Worm (Caenorhabditis elegans) whole organism, late embryonic: ENCODE data around the gene nhr-84.

ENCODE experiments used
- C08G9.2 ChIP-seq: sonication (generic microtip); optimal IDR thresholded peaks from 2 replicates; lab custom pipeline; 2016; ENCODE audit warnings: mild to moderate bottlenecking, missing genetic modification characterization, moderate library complexity, missing compliant biosample characterization
- C38D4.7 ChIP-seq: fragments of 200-800 bp; sonication (Bioruptor generic); optimal IDR thresholded peaks from 2 replicates; lab custom pipeline; 2018; ENCODE audit warnings: mild to moderate bottlenecking, missing genetic modification characterization, moderate library complexity, missing compliant biosample characterization
- K09A11.1 ChIP-seq: sonication (generic microtip); optimal IDR thresholded peaks from 2 replicates; lab custom pipeline; 2017; ENCODE audit warnings: antibody characterized with exemption, mild to moderate bottlenecking, missing genetic modification characterization, missing compliant biosample characterization; ENCODE audit not compliant: insufficient read depth
- T23F11.4 ChIP-seq: fragments of 200-800 bp; sonication (Bioruptor generic); optimal IDR thresholded peaks from 2 replicates; lab custom pipeline; 2018; ENCODE audit warnings: mild to moderate bottlenecking, missing genetic modification characterization, missing compliant biosample characterization
- Y22D7AL.16 ChIP-seq: sonication (generic microtip); optimal IDR thresholded peaks from 2 replicates; lab custom pipeline; 2016; ENCODE audit warnings: missing genetic modification characterization, missing compliant biosample characterization
- ama-1 ChIP-seq: fragments of 150-350 bp; optimal IDR thresholded peaks from 2 replicates; lab custom pipeline; 2014
- ceh-18 ChIP-seq: sonication (generic microtip); optimal IDR thresholded peaks from 2 replicates; lab custom pipeline; 2016; ENCODE audit warnings: missing genetic modification characterization, missing compliant biosample characterization
- ceh-22 ChIP-seq: sonication (generic microtip); optimal IDR thresholded peaks from 2 replicates; lab custom pipeline; 2017; ENCODE audit warnings: missing biosample characterization, missing genetic modification characterization
- ceh-31 ChIP-seq: sonication (generic microtip); optimal IDR thresholded peaks from 2 replicates; lab custom pipeline; 2016; ENCODE audit warnings: missing genetic modification characterization, missing compliant biosample characterization
- ceh-34 ChIP-seq: sonication (generic microtip); optimal IDR thresholded peaks from 2 replicates; lab custom pipeline; 2016; ENCODE audit warnings: mild to moderate bottlenecking, missing genetic modification characterization, missing compliant biosample characterization
- ceh-45 ChIP-seq: fragments of 200-800 bp; sonication (Bioruptor generic); IDR thresholded peaks from 2 replicates; pipeline ENCODE4 v1.3.6; 2022; ENCODE audit warnings: missing genetic modification reagents, missing genetic modification characterization, missing compliant biosample characterization
- ceh-48 ChIP-seq: sonication (generic microtip); optimal IDR thresholded peaks from 2 replicates; lab custom pipeline; 2016; ENCODE audit warnings: missing genetic modification characterization, inconsistent platforms, missing compliant biosample characterization
- ceh-9 ChIP-seq: sonication (generic microtip); optimal IDR thresholded peaks from 2 replicates; lab custom pipeline; 2016; ENCODE audit warnings: mild to moderate bottlenecking, missing genetic modification characterization, inconsistent platforms, missing compliant biosample characterization
- dve-1 ChIP-seq: sonication (generic microtip); optimal IDR thresholded peaks from 2 replicates; lab custom pipeline; 2017; ENCODE audit warnings: antibody characterized with exemption, mild to moderate bottlenecking, missing genetic modification characterization, missing compliant biosample characterization
- elt-2 ChIP-seq: sonication (generic microtip); optimal IDR thresholded peaks from 2 replicates; lab custom pipeline; 2016; ENCODE audit warnings: missing genetic modification reagents, missing genetic modification characterization, missing compliant biosample characterization
- fax-1 ChIP-seq: sonication (generic microtip); optimal IDR thresholded peaks from 2 replicates; lab custom pipeline; 2016; ENCODE audit warnings: missing genotype, missing genetic modification characterization, missing compliant biosample characterization
- fkh-10 ChIP-seq: fragments of 150-350 bp; optimal IDR thresholded peaks from 2 replicates; lab custom pipeline; 2014; ENCODE audit warnings: missing biosample characterization, missing genetic modification reagents, missing genetic modification characterization
- hlh-13 ChIP-seq: fragments of 200-800 bp; sonication (Bioruptor generic); optimal IDR thresholded peaks from 2 replicates; lab custom pipeline; 2018; ENCODE audit warnings: mild to moderate bottlenecking, missing genetic modification characterization, missing compliant biosample characterization
- hlh-30 ChIP-seq: sonication (generic microtip); optimal IDR thresholded peaks from 2 replicates; lab custom pipeline; 2017; ENCODE audit warnings: antibody characterized with exemption, missing genetic modification characterization, missing compliant biosample characterization; ENCODE audit not compliant: insufficient read depth
- hlh-6 ChIP-seq: sonication (generic microtip); optimal IDR thresholded peaks from 2 replicates; lab custom pipeline; 2016; ENCODE audit warnings: missing genotype, missing genetic modification characterization, missing compliant biosample characterization
- lim-6 ChIP-seq: sonication (generic microtip); optimal IDR thresholded peaks from 2 replicates; lab custom pipeline; 2016; ENCODE audit warnings: missing genetic modification characterization, missing compliant biosample characterization
- madf-2 ChIP-seq: sonication (generic microtip); optimal IDR thresholded peaks from 2 replicates; lab custom pipeline; 2017; ENCODE audit warnings: missing genetic modification characterization, missing compliant biosample characterization
- mec-3 ChIP-seq: sonication (generic microtip); optimal IDR thresholded peaks from 2 replicates; lab custom pipeline; 2016; ENCODE audit warnings: borderline replicate concordance, missing genetic modification characterization, missing compliant biosample characterization
- nhr-11 ChIP-seq: fragments of 150-350 bp; optimal IDR thresholded peaks from 2 replicates; lab custom pipeline; 2014; ENCODE audit warnings: missing biosample characterization, missing genetic modification characterization
- nhr-232 ChIP-seq: sonication (generic microtip); optimal IDR thresholded peaks from 2 replicates; lab custom pipeline; 2016; ENCODE audit warnings: missing genetic modification characterization, missing compliant biosample characterization
- npax-4 ChIP-seq: sonication (generic microtip); optimal IDR thresholded peaks from 2 replicates; lab custom pipeline; 2016; ENCODE audit warnings: missing genetic modification characterization, missing compliant biosample characterization
- odd-2 ChIP-seq: sonication (generic microtip); optimal IDR thresholded peaks from 2 replicates; lab custom pipeline; 2017; ENCODE audit warnings: antibody characterized with exemption, mild to moderate bottlenecking, missing genetic modification characterization, missing compliant biosample characterization
- pag-3 ChIP-seq: sonication (generic microtip); optimal IDR thresholded peaks from 2 replicates; lab custom pipeline; 2016; ENCODE audit warnings: missing compliant biosample characterization, missing genetic modification characterization, borderline replicate concordance
- pax-1 ChIP-seq: fragments of 150-350 bp; optimal IDR thresholded peaks from 2 replicates; lab custom pipeline; 2014; ENCODE audit warnings: missing biosample characterization, missing genetic modification characterization
- pha-2 ChIP-seq: sonication (generic microtip); optimal IDR thresholded peaks from 2 replicates; lab custom pipeline; 2017; ENCODE audit warnings: mild to moderate bottlenecking, missing genetic modification characterization, missing compliant biosample characterization
- pros-1 ChIP-seq: fragments of 150-350 bp; optimal IDR thresholded peaks from 2 replicates; lab custom pipeline; 2014; ENCODE audit warnings: missing biosample characterization, missing genetic modification reagents, missing genetic modification characterization
- rnt-1 ChIP-seq: sonication (generic microtip); optimal IDR thresholded peaks from 2 replicates; lab custom pipeline; 2016; ENCODE audit warnings: missing genetic modification characterization, missing compliant biosample characterization
- sdc-2 ChIP-seq: sonication (generic microtip); optimal IDR thresholded peaks from 2 replicates; lab custom pipeline; 2016; ENCODE audit warnings: missing genotype, missing genetic modification characterization, missing compliant biosample characterization
- sox-2 ChIP-seq: fragments of 200-800 bp; sonication (Bioruptor generic); IDR thresholded peaks from 2 replicates; pipeline ENCODE4 v1.3.6; 2022; ENCODE audit warnings: missing genetic modification reagents, missing genetic modification characterization, missing compliant biosample characterization
- syd-9 ChIP-seq: sonication (generic microtip); optimal IDR thresholded peaks from 2 replicates; lab custom pipeline; 2016; ENCODE audit warnings: mild to moderate bottlenecking, missing genetic modification characterization, moderate library complexity, missing compliant biosample characterization
- tbx-7 ChIP-seq: sonication (generic microtip); optimal IDR thresholded peaks from 2 replicates; lab custom pipeline; 2016; ENCODE audit warnings: missing genotype, missing genetic modification characterization, missing compliant biosample characterization
- ttx-3 ChIP-seq: sonication (generic microtip); optimal IDR thresholded peaks from 2 replicates; lab custom pipeline; 2016; ENCODE audit warnings: missing genetic modification reagents, missing genetic modification characterization, missing compliant biosample characterization
- unc-42 ChIP-seq: sonication (generic microtip); optimal IDR thresholded peaks from 2 replicates; lab custom pipeline; 2016; ENCODE audit warnings: missing genotype, missing genetic modification characterization, missing compliant biosample characterization
- unc-86 ChIP-seq: sonication (generic microtip); optimal IDR thresholded peaks from 2 replicates; lab custom pipeline; 2016; ENCODE audit warnings: missing genetic modification characterization, missing compliant biosample characterization
- zip-5 ChIP-seq: sonication (generic microtip); optimal IDR thresholded peaks from 2 replicates; lab custom pipeline; 2016; ENCODE audit warnings: missing genetic modification characterization, missing compliant biosample characterization

The nhr-84 gene

ce11 chrV:15892696-15893095 is 13.3 kb upstream of the nhr-84 start, which contains the start of gene T06C12.11:
Gene T06C12.11 (plus strand): TSS chrV:15892996.
- TF ChIP-seq syd-9 (tag; lab: Kevin White, UChicago) (no peak), ama-1 (lab: Kevin White, UChicago) (no peak), pag-3 (tag; lab: Kevin White, UChicago) (no peak), dve-1 (tag; lab: Kevin White, UChicago) (no peak), C38D4.7 (GFP tag; lab: Kevin White, UChicago) (no peak), pros-1 (no peak), pha-2 (tag; lab: Kevin White, UChicago) (no peak), tbx-7 (tag; lab: Kevin White, UChicago) (no peak), mec-3 (tag; lab: Kevin White, UChicago) (no peak), npax-4 (tag; lab: Kevin White, UChicago) (no peak), pax-1 (tag; lab: Kevin White, UChicago) (no peak), ceh-18 (tag; lab: Kevin White, UChicago) (no peak), nhr-232 (tag; lab: Kevin White, UChicago) (no peak), nhr-11 (no peak), unc-42 (tag; lab: Kevin White, UChicago) (no peak), K09A11.1 (no peak), C08G9.2 (no peak), madf-2 (tag; lab: Kevin White, UChicago) (no peak), lim-6 (no peak)

ce11 chrV:15891761-15892160 is 12.4 kb upstream of the nhr-84 start, which contains the start of gene T06C12.12:
Gene T06C12.12 (plus strand): TSS chrV:15892061.
- TF ChIP-seq ttx-3 (no peak), odd-2 (tag; lab: Kevin White, UChicago) (no peak), T23F11.4 (GFP tag; lab: Kevin White, UChicago) (no peak), unc-86 (tag; lab: Kevin White, UChicago) (no peak), npax-4 (tag; lab: Kevin White, UChicago) (no peak), ceh-34 (no peak), rnt-1 (tag; lab: Kevin White, UChicago) (no peak), K09A11.1 (no peak), sdc-2 (no peak)

- no peak for TF ChIP-seq sox-2 (GFP tag; lab: Robert Waterston, UW)
- no peak for TF ChIP-seq sdc-2
- TF ChIP-seq ceh-45: no peak
- TF ChIP-seq npax-4 (tag; lab: Kevin White, UChicago): no peak
- TF ChIP-seq hlh-6 (tag; lab: Kevin White, UChicago): no peak
- TF ChIP-seq pag-3 (tag; lab: Kevin White, UChicago): no peak
- TF ChIP-seq fax-1: no peak
- TF ChIP-seq hlh-13 (GFP tag; lab: Kevin White, UChicago): no peak
- TF ChIP-seq unc-42 (tag; lab: Kevin White, UChicago): no peak
- TF ChIP-seq Y22D7AL.16: no peak
- no peak for TF ChIP-seq rnt-1 (tag; lab: Kevin White, UChicago)
- no peak for TF ChIP-seq fkh-10
- TF ChIP-seq hlh-30 (tag; lab: Kevin White, UChicago): no peak
- TF ChIP-seq dve-1 (tag; lab: Kevin White, UChicago): no peak
- no peak for TF ChIP-seq zip-5 (tag; lab: Kevin White, UChicago)
- no peak for TF ChIP-seq ceh-31 (tag; lab: Kevin White, UChicago)
- TF ChIP-seq ceh-22 (tag; lab: Kevin White, UChicago): no peak
- TF ChIP-seq ceh-48 (tag; lab: Kevin White, UChicago): no peak
- no peak for TF ChIP-seq elt-2 (tag; lab: Kevin White, UChicago)
- no peak for TF ChIP-seq ceh-9 (tag; lab: Kevin White, UChicago)
Measured at ce11 chrV:15891279-15891678, 11.9 kb upstream of the nhr-84 start.
